Fruit fly (Drosophila melanogaster) whole organism, embryonic: Measurements from ENCODE around the gene MICAL-like.

Experiments used
- CG10274 ChIP-seq: fragments of 200-800 bp; sonication (Bioruptor generic); optimal IDR thresholded peaks from 3 replicates; lab custom pipeline; 2017; ENCODE audit warnings: missing biosample characterization, mild to moderate bottlenecking, missing genetic modification characterization
- CG11696 ChIP-seq: fragments of 200-800 bp; sonication (Bioruptor generic); IDR thresholded peaks from 2 replicates; pipeline ENCODE4 v1.3.6; 2022; ENCODE audit warnings: missing biosample characterization, missing genetic modification characterization
- CG11723 ChIP-seq: fragments of 200-800 bp; sonication (Bioruptor generic); optimal IDR thresholded peaks from 2 replicates; lab custom pipeline; 2017; ENCODE audit warnings: missing biosample characterization, mild to moderate bottlenecking, missing genetic modification characterization
- CG13894 ChIP-seq: fragments of 200-800 bp; sonication (Bioruptor generic); optimal IDR thresholded peaks from 3 replicates; lab custom pipeline; 2018; ENCODE audit warnings: missing biosample characterization, mild to moderate bottlenecking, missing genetic modification characterization, moderate library complexity
- CG15601 ChIP-seq: fragments of 200-800 bp; sonication (Bioruptor generic); optimal IDR thresholded peaks from 3 replicates; lab custom pipeline; 2019; ENCODE audit warnings: missing biosample characterization, mild to moderate bottlenecking, missing genetic modification characterization, moderate library complexity
- CG1647 ChIP-seq: fragments of 200-800 bp; sonication (Bioruptor generic); optimal IDR thresholded peaks from 3 replicates; lab custom pipeline; 2016; ENCODE audit warnings: missing biosample characterization, missing genetic modification characterization
- CG16779 ChIP-seq: fragments of 200-800 bp; sonication (Bioruptor generic); IDR thresholded peaks from 2 replicates; pipeline ENCODE4 v1.3.6; 2022; ENCODE audit warnings: missing biosample characterization, missing genetic modification characterization
- CG17568 ChIP-seq: fragments of 200-800 bp; sonication (Bioruptor generic); optimal IDR thresholded peaks from 2 replicates; lab custom pipeline; 2018; ENCODE audit warnings: missing biosample characterization, mild to moderate bottlenecking, missing genetic modification characterization, moderate library complexity
- CG1832 ChIP-seq: fragments of 200-800 bp; sonication (Bioruptor generic); optimal IDR thresholded peaks from 2 replicates; lab custom pipeline; 2017; ENCODE audit warnings: missing biosample characterization, mild to moderate bottlenecking, missing genetic modification characterization, inconsistent platforms
- CG18599 ChIP-seq: fragments of 200-800 bp; sonication (Bioruptor generic); optimal IDR thresholded peaks from 3 replicates; lab custom pipeline; 2017; ENCODE audit warnings: missing biosample characterization, missing genetic modification characterization, mild to moderate bottlenecking, moderate library complexity, missing genetic modification reagents
- CG2889 ChIP-seq: fragments of 200-800 bp; sonication (Bioruptor generic); IDR thresholded peaks from 3 replicates; pipeline ENCODE4 v1.3.6; 2022; ENCODE audit warnings: missing biosample characterization, missing genetic modification characterization
- CG31224 ChIP-seq: fragments of 200-800 bp; sonication (Bioruptor generic); IDR thresholded peaks from 2 replicates; pipeline ENCODE4 v1.3.6; 2022; ENCODE audit warnings: missing biosample characterization, missing genetic modification characterization
- CG31365 ChIP-seq: fragments of 200-800 bp; sonication (Bioruptor generic); optimal IDR thresholded peaks from 2 replicates; lab custom pipeline; 2018; ENCODE audit warnings: missing biosample characterization, mild to moderate bottlenecking, missing genetic modification characterization
- CG31388 ChIP-seq: fragments of 200-800 bp; sonication (Bioruptor generic); optimal IDR thresholded peaks from 2 replicates; lab custom pipeline; 2016; ENCODE audit warnings: missing biosample characterization, missing genetic modification characterization
- CG4328 ChIP-seq: fragments of 200-800 bp; sonication (Bioruptor generic); optimal IDR thresholded peaks from 3 replicates; lab custom pipeline; 2017; ENCODE audit warnings: missing biosample characterization, missing genetic modification reagents, missing genetic modification characterization
- CG43689 ChIP-seq: fragments of 200-800 bp; sonication (Bioruptor generic); IDR thresholded peaks from 2 replicates; pipeline ENCODE4 v1.3.6; 2022; ENCODE audit warnings: missing biosample characterization, missing genetic modification characterization
- CG6254 ChIP-seq: fragments of 200-800 bp; sonication (Bioruptor generic); optimal IDR thresholded peaks from 3 replicates; lab custom pipeline; 2017; ENCODE audit warnings: mild to moderate bottlenecking, missing biosample characterization, missing genetic modification reagents, missing genetic modification characterization
- CG6654 ChIP-seq: fragments of 200-800 bp; sonication (Bioruptor generic); optimal IDR thresholded peaks from 2 replicates; lab custom pipeline; 2017; ENCODE audit warnings: missing biosample characterization, mild to moderate bottlenecking, missing genetic modification characterization
- CG7271 ChIP-seq: fragments of 200-800 bp; sonication (Bioruptor generic); optimal IDR thresholded peaks from 2 replicates; lab custom pipeline; 2018; ENCODE audit warnings: missing biosample characterization, mild to moderate bottlenecking, missing genetic modification characterization, moderate library complexity
- CG7928 ChIP-seq: fragments of 200-800 bp; sonication (Bioruptor generic); optimal IDR thresholded peaks from 2 replicates; lab custom pipeline; 2017; ENCODE audit warnings: missing biosample characterization, mild to moderate bottlenecking, missing genetic modification characterization
- CG8281 ChIP-seq: fragments of 200-800 bp; sonication (Bioruptor generic); optimal IDR thresholded peaks from 2 replicates; lab custom pipeline; 2018; ENCODE audit warnings: missing biosample characterization, mild to moderate bottlenecking, missing genetic modification characterization, moderate library complexity
- CTCF ChIP-seq: fragments of 200-800 bp; sonication (Bioruptor generic); optimal IDR thresholded peaks from 2 replicates; lab custom pipeline; 2017; ENCODE audit warnings: missing biosample characterization, mild to moderate bottlenecking, missing genetic modification characterization, moderate library complexity
- D ChIP-seq, 2 experiments: fragments of 200-800 bp in 1 of 2; fragments of >200 bp in 1 of 2; sonication (Bioruptor generic) in 1 of 2; optimal IDR thresholded peaks; 2 replicates in 1 of 2; 3 replicates in 1 of 2; lab custom pipeline; 2017; ENCODE audit warnings: mild to moderate bottlenecking in 1 of 2, missing biosample characterization in 1 of 2, missing genetic modification characterization in 1 of 2, missing genetic modification reagents in 1 of 2
- ERR ChIP-seq: fragments of 200-800 bp; sonication (Bioruptor generic); optimal IDR thresholded peaks from 2 replicates; lab custom pipeline; 2016; ENCODE audit warnings: missing biosample characterization, missing genetic modification characterization
- Hmx ChIP-seq: fragments of 200-800 bp; sonication (Bioruptor generic); optimal IDR thresholded peaks from 2 replicates; lab custom pipeline; 2016; ENCODE audit warnings: missing biosample characterization, missing genetic modification characterization
- MESR4 ChIP-seq: fragments of 200-800 bp; sonication (Bioruptor generic); optimal IDR thresholded peaks from 2 replicates; lab custom pipeline; 2018; ENCODE audit warnings: missing biosample characterization, mild to moderate bottlenecking, missing genetic modification characterization, moderate library complexity
- Mad ChIP-seq: fragments of 200-800 bp; sonication (Bioruptor generic); optimal IDR thresholded peaks from 2 replicates; lab custom pipeline; 2016; ENCODE audit warnings: missing biosample characterization, missing genetic modification characterization
- Myb ChIP-seq: fragments of 200-800 bp; sonication (Bioruptor generic); optimal IDR thresholded peaks from 2 replicates; lab custom pipeline; 2016; ENCODE audit warnings: missing biosample characterization, missing genetic modification characterization
- Opbp ChIP-seq: fragments of 200-800 bp; sonication (Bioruptor generic); IDR thresholded peaks from 3 replicates; pipeline ENCODE4 v1.3.6; 2022; ENCODE audit warnings: missing biosample characterization, missing genetic modification characterization; ENCODE audit not compliant: partially characterized antibody
- Usf ChIP-seq: fragments of 200-800 bp; sonication (Bioruptor generic); optimal IDR thresholded peaks from 2 replicates; lab custom pipeline; 2017; ENCODE audit warnings: missing genotype, missing biosample characterization, missing genetic modification characterization
- ap ChIP-seq: fragments of 200-800 bp; sonication (Bioruptor generic); IDR thresholded peaks from 2 replicates; pipeline ENCODE4 v1.3.6; 2022; ENCODE audit warnings: missing biosample characterization, missing genetic modification characterization
- ase ChIP-seq: fragments of 200-800 bp; sonication (Bioruptor generic); IDR thresholded peaks from 3 replicates; pipeline ENCODE4 v1.3.6; 2022; ENCODE audit warnings: missing biosample characterization, missing genetic modification characterization
- chinmo ChIP-seq: fragments of 200-800 bp; sonication (Bioruptor generic); IDR thresholded peaks from 4 replicates; pipeline ENCODE4 v1.3.6; 2022; ENCODE audit warnings: missing biosample characterization, missing genetic modification characterization; ENCODE audit not compliant: partially characterized antibody
- danr ChIP-seq: fragments of 200-800 bp; sonication (Bioruptor generic); IDR thresholded peaks from 2 replicates; pipeline ENCODE4 v1.3.6; 2022; ENCODE audit warnings: missing biosample characterization, missing genetic modification characterization
- insv ChIP-seq, 2 experiments: fragments of 200-800 bp; sonication (Bioruptor generic); optimal IDR thresholded peaks; 3 replicates each; lab custom pipeline; 2016 to 2018; ENCODE audit warnings: missing biosample characterization in 2 of 2, missing genetic modification characterization in 2 of 2
- jing ChIP-seq: fragments of 200-800 bp; sonication (Bioruptor generic); optimal IDR thresholded peaks from 2 replicates; lab custom pipeline; 2018; ENCODE audit warnings: missing biosample characterization, mild to moderate bottlenecking, missing genetic modification characterization
- lmd ChIP-seq: fragments of 200-800 bp; sonication (Bioruptor generic); IDR thresholded peaks from 2 replicates; pipeline ENCODE4 v1.3.6; 2022; ENCODE audit warnings: missing biosample characterization, missing genetic modification characterization
- nau ChIP-seq: fragments of 200-800 bp; sonication (Bioruptor generic); optimal IDR thresholded peaks from 3 replicates; lab custom pipeline; 2017; ENCODE audit warnings: missing biosample characterization, mild to moderate bottlenecking, missing genetic modification characterization, missing genetic modification reagents
- oc ChIP-seq: fragments of 200-800 bp; sonication (Bioruptor generic); optimal IDR thresholded peaks from 2 replicates; lab custom pipeline; 2018; ENCODE audit warnings: missing biosample characterization, mild to moderate bottlenecking, missing genetic modification characterization, moderate library complexity
- onecut ChIP-seq: fragments of 200-800 bp; sonication (Bioruptor generic); IDR thresholded peaks from 2 replicates; pipeline ENCODE4 v1.3.6; 2022; ENCODE audit warnings: missing biosample characterization, missing genetic modification characterization
- phol ChIP-seq: fragments of 200-800 bp; sonication (Bioruptor generic); optimal IDR thresholded peaks from 3 replicates; lab custom pipeline; 2018; ENCODE audit warnings: missing biosample characterization, mild to moderate bottlenecking, missing genetic modification characterization, moderate library complexity
- ro ChIP-seq: fragments of 200-800 bp; sonication (Bioruptor generic); IDR thresholded peaks from 2 replicates; pipeline ENCODE4 v1.3.6; 2022; ENCODE audit warnings: missing biosample characterization, missing genetic modification characterization
- sens-2 ChIP-seq: fragments of 200-800 bp; sonication (Bioruptor generic); IDR thresholded peaks from 2 replicates; pipeline ENCODE4 v1.3.6; 2022; ENCODE audit warnings: missing biosample characterization, missing genetic modification characterization
- shn ChIP-seq: fragments of 200-800 bp; sonication (Bioruptor generic); optimal IDR thresholded peaks from 3 replicates; lab custom pipeline; 2016; ENCODE audit warnings: missing biosample characterization, missing genetic modification characterization
- slbo ChIP-seq: fragments of 200-800 bp; sonication (Bioruptor generic); IDR thresholded peaks from 2 replicates; pipeline ENCODE4 v1.3.6; 2022; ENCODE audit warnings: missing biosample characterization, missing genetic modification characterization
- sr ChIP-seq: fragments of 200-800 bp; sonication (Bioruptor generic); IDR thresholded peaks from 3 replicates; pipeline ENCODE4 v1.3.6; 2022; ENCODE audit warnings: missing biosample characterization, missing genetic modification characterization
- tup ChIP-seq: fragments of 200-800 bp; sonication (Bioruptor generic); optimal IDR thresholded peaks from 2 replicates; lab custom pipeline; 2016; ENCODE audit warnings: missing biosample characterization, mild to moderate bottlenecking, missing genetic modification characterization, moderate library complexity
- tx ChIP-seq: fragments of 200-800 bp; sonication (Bioruptor generic); optimal IDR thresholded peaks from 2 replicates; lab custom pipeline; 2016; ENCODE audit warnings: missing biosample characterization, missing genetic modification characterization
- unc-4 ChIP-seq: fragments of 200-800 bp; sonication (Bioruptor generic); IDR thresholded peaks from 2 replicates; pipeline ENCODE4 v1.3.6; 2022; ENCODE audit warnings: missing biosample characterization, missing genetic modification characterization; ENCODE audit not compliant: partially characterized antibody

MICAL-like gene

DNA sequence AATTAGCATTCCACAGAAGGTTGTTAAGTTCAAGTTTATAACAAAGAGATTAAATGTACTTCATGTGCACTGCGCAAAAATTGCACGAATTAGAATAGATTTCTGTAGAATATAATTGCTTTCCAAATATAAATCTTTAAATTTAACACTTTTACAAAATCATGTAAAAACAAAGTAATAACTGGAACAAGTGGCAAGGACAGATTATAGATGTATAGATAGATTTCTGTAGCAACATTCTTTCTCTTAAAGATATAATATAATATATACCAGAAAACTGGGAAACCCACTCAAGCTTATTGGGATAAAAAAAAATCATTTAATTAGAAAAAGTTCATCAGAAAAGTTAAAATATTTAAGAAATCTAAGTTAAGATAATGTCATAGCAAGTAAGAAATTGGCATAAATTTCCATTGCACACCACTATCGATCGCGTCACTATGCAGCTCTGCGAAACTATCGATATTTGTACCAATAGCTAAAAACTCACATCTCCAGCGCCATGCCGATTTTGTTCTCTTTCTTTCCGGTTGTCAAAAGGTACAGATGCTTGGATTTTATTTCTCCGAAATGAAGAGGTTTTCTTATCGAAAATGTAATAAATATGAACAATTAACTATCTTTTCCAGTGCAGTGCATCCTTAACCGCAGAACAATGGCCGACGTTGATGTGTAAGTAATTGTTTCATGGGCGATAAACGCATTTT is 7.9 kb upstream of the MICAL-like start, which contains the start of gene RpS12 (continued):
- TF ChIP-seq nau (GFP tag; lab: Kevin White, UChicago) (peak; percentile 81), CG7928 (GFP tag; lab: Kevin White, UChicago) (peak; percentile 51), CG7271 (peak; percentile 83), CG18599 (peak; percentile 78), Myb (GFP tag; lab: Kevin White, UChicago) (peak; percentile 45), CG31224 (peak; percentile 29; the same call in 1 of the 2 replicates), insv (GFP tag; optimal IDR thresholded peaks at IDR 0.05; lab: Kevin White, UChicago) (peak in 1 of 2 experiments; percentile 62), CG10274 (GFP tag; lab: Kevin White, UChicago) (peak; percentile 63), Opbp (GFP tag; lab: Robert Waterston, UW) (peak; percentile 90), ase (GFP tag; lab: Robert Waterston, UW) (peak; percentile 79), CG16779 (GFP tag; lab: Robert Waterston, UW) (peak; percentile 69), sens-2 (GFP tag; lab: Robert Waterston, UW) (peak; percentile 75), CG8281 (tag; lab: Kevin White, UChicago) (peak; percentile 44), Mad (GFP tag; lab: Kevin White, UChicago) (peak; percentile 55), shn (GFP tag; lab: Kevin White, UChicago) (peak; percentile 83), oc (tag; lab: Kevin White, UChicago) (peak; percentile 20), onecut (GFP tag; lab: Robert Waterston, UW) (peak; percentile 83), tup (GFP tag; lab: Kevin White, UChicago) (peak; percentile 37), ro (no peak), CG31388 (GFP tag; lab: Kevin White, UChicago) (no peak), ap (GFP tag; lab: Robert Waterston, UW) (peak; percentile 68), CG11723 (peak; percentile 71), CG4328 (peak; percentile 62), CG17568 (peak; percentile 89), ERR (peak; percentile 80), CG6254 (GFP tag; lab: Kevin White, UChicago) (peak; percentile 42), CG15601 (peak; percentile 56), unc-4 (GFP tag; lab: Robert Waterston, UW) (peak; percentile 65), sr (peak; percentile 79), D (optimal IDR thresholded peaks at IDR 0.05; lab: Kevin White, UChicago) (no peak), D (GFP tag; optimal IDR thresholded peaks at IDR 0.05; lab: Kevin White, UChicago) (peak; percentile 54), lmd (GFP tag; lab: Robert Waterston, UW) (peak; percentile 59), CG6654 (GFP tag; lab: Kevin White, UChicago) (peak; percentile 33), CG1647 (GFP tag; lab: Kevin White, UChicago) (peak; percentile 77), Usf (GFP tag; lab: Kevin White, UChicago) (peak; percentile 43), CG2889 (GFP tag; lab: Robert Waterston, UW) (0 out of 3 replicates have a peak, but pooled peaks have one; percentile 39), phol (tag; lab: Kevin White, UChicago) (peak; percentile 88), jing (GFP tag; lab: Kevin White, UChicago) (peak; percentile 22), CTCF (peak; percentile 45), slbo (GFP tag; lab: Robert Waterston, UW) (peak; percentile 83), Hmx (no peak), CG1832 (GFP tag; lab: Kevin White, UChicago) (no peak), CG31365 (tag; lab: Kevin White, UChicago) (peak; percentile 79), MESR4 (GFP tag; lab: Kevin White, UChicago) (peak; percentile 99), danr (GFP tag; lab: Robert Waterston, UW) (no peak), CG11696 (GFP tag; lab: Robert Waterston, UW) (no peak), chinmo (GFP tag; lab: Robert Waterston, UW) (peak; percentile 60; the same call in 1 of the 4 replicates), CG13894 (tag; lab: Kevin White, UChicago) (peak; percentile 73), CG43689 (GFP tag; lab: Robert Waterston, UW) (peak; percentile 36; the same call in 1 of the 2 replicates), tx (GFP tag; lab: Kevin White, UChicago) (peak; percentile 51)
